Fruit fly (Drosophila melanogaster) whole organism, adult: Measurements from ENCODE around the gene Dbct.

ENCODE experiments used
- CG12768 ChIP-seq: fragments of 200-800 bp; sonication (Bioruptor generic); optimal IDR thresholded peaks from 2 replicates; lab custom pipeline; 2017; ENCODE audit warnings: missing biosample characterization, missing genetic modification characterization, mild to moderate bottlenecking, moderate library complexity, missing genetic modification reagents
- CG1620 ChIP-seq: fragments of 200-800 bp; sonication (Bioruptor generic); optimal IDR thresholded peaks from 2 replicates; lab custom pipeline; 2016; ENCODE audit warnings: missing biosample characterization, missing genetic modification characterization
- CG5204 ChIP-seq: fragments of 200-800 bp; sonication (Bioruptor generic); optimal IDR thresholded peaks from 2 replicates; lab custom pipeline; 2016; ENCODE audit warnings: missing biosample characterization, missing genetic modification characterization
- CG7045 ChIP-seq: fragments of 200-800 bp; sonication (Bioruptor generic); optimal IDR thresholded peaks from 2 replicates; lab custom pipeline; 2017; ENCODE audit warnings: missing biosample characterization, mild to moderate bottlenecking, missing genetic modification characterization
- CG7101 ChIP-seq: fragments of 200-800 bp; sonication (Bioruptor generic); optimal IDR thresholded peaks from 2 replicates; lab custom pipeline; 2018; ENCODE audit warnings: missing biosample characterization, mild to moderate bottlenecking, missing genetic modification characterization, moderate library complexity
- Clk ChIP-seq: fragments of 200-800 bp; sonication (Bioruptor generic); optimal IDR thresholded peaks from 2 replicates; lab custom pipeline; 2017; ENCODE audit warnings: missing biosample characterization, missing genetic modification characterization
- Crg-1 ChIP-seq: fragments of 200-800 bp; sonication (Bioruptor generic); optimal IDR thresholded peaks from 2 replicates; lab custom pipeline; 2016; ENCODE audit warnings: missing biosample characterization, missing genetic modification characterization
- Mnt ChIP-seq: fragments of 200-800 bp; sonication (Bioruptor generic); optimal IDR thresholded peaks from 2 replicates; lab custom pipeline; 2016; ENCODE audit warnings: missing biosample characterization, mild to moderate bottlenecking, missing genetic modification characterization
- bab1 ChIP-seq: fragments of 200-800 bp; sonication (Bioruptor generic); optimal IDR thresholded peaks from 3 replicates; lab custom pipeline; 2019; ENCODE audit warnings: missing biosample characterization, mild to moderate bottlenecking, missing genetic modification characterization, moderate library complexity
- cic ChIP-seq: fragments of 200-800 bp; sonication (Bioruptor generic); optimal IDR thresholded peaks from 2 replicates; lab custom pipeline; 2017; ENCODE audit warnings: missing biosample characterization, mild to moderate bottlenecking, missing genetic modification characterization, moderate library complexity
- cnc ChIP-seq, 2 experiments: fragments of >200 bp; optimal IDR thresholded peaks; 2 replicates each; lab custom pipeline; 2017
- pad ChIP-seq: fragments of 200-800 bp; sonication (Bioruptor generic); optimal IDR thresholded peaks from 3 replicates; lab custom pipeline; 2017; ENCODE audit warnings: missing biosample characterization, missing genetic modification characterization, mild to moderate bottlenecking, moderate library complexity, missing genetic modification reagents
- toe ChIP-seq: fragments of 200-800 bp; sonication (Bioruptor generic); optimal IDR thresholded peaks from 2 replicates; lab custom pipeline; 2016; ENCODE audit warnings: missing biosample characterization, missing genetic modification characterization

DNA sequence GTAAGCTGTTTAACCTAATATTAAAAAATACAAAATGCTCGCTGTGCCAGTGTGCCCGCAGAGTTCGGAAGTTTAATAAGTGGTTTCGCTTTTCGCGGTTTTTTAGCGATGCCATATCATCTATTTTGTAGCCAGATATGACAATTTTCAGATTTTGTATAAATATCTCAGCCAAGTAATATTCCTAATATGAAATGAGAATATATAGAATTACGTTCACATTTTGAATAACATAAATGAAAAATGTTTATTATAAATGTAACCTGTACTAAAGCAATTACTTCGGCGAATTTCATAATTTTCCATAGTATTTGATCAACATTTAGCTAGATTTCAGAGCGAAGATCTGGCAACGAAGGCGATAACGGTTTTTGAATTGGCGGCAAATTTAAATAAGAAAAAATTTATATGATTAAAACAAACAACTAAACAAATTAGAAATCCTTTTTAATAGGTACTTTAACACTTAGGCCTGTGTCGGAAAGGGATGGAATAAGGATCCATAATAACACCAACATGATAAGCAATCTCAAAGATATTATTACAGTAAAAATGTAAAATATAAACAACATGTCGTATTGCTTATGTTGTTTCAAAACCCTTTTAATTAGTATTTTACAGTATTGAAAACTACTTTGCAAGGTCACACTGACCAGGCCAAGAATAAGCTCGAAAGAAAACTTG lies 19.4 kb upstream of the Dbct start, which contains the start of the genes opm and dob:
- TF ChIP-seq bab1 (no peak), CG12768 (no peak), pad (peak; percentile 11), toe (no peak), CG5204 (GFP tag; lab: Kevin White, UChicago) (peak; percentile 1), Mnt (GFP tag; lab: Kevin White, UChicago) (peak; percentile 14), Clk (GFP tag; lab: Kevin White, UChicago) (no peak), Crg-1 (GFP tag; lab: Kevin White, UChicago) (no peak), cic (GFP tag; lab: Kevin White, UChicago) (no peak), CG1620 (GFP tag; lab: Kevin White, UChicago) (peak; percentile 27), cnc (optimal IDR thresholded peaks at IDR 0.05; lab: Kevin White, UChicago) (no peak), CG7101 (no peak), CG7045 (no peak)
